Worm (Caenorhabditis elegans) whole organism, L1 larva: ENCODE measurements around the gene orc-4.

ENCODE experiments used
- C16A3.4 ChIP-seq: fragments of 150-350 bp; optimal IDR thresholded peaks from 2 replicates; lab custom pipeline; 2014; ENCODE audit warnings: missing biosample characterization, missing genetic modification characterization
- F16B12.6 ChIP-seq: fragments of 150-350 bp; optimal IDR thresholded peaks from 2 replicates; lab custom pipeline; 2014; ENCODE audit warnings: missing biosample characterization, missing genetic modification characterization
- alr-1 ChIP-seq: fragments of 200-800 bp; sonication (Bioruptor generic); optimal IDR thresholded peaks from 2 replicates; lab custom pipeline; 2018; ENCODE audit warnings: borderline replicate concordance, mild to moderate bottlenecking, missing genetic modification characterization, missing compliant biosample characterization
- ama-1 ChIP-seq: fragments of 150-350 bp; optimal IDR thresholded peaks from 2 replicates; lab custom pipeline; 2014
- dpl-1 ChIP-seq, 3 experiments: fragments of 150-350 bp in 2 of 3; sonication (generic microtip) in 1 of 3; optimal IDR thresholded peaks; 2 replicates each; lab custom pipeline; 2014 to 2017; ENCODE audit warnings: missing biosample characterization in 3 of 3, missing genetic modification characterization in 3 of 3, missing genetic modification reagents in 3 of 3
- dsc-1 ChIP-seq: sonication (generic microtip); optimal IDR thresholded peaks from 2 replicates; lab custom pipeline; 2016; ENCODE audit warnings: mild to moderate bottlenecking, missing genetic modification characterization, missing compliant biosample characterization
- efl-1 ChIP-seq, 4 experiments: fragments of 150-350 bp; optimal IDR thresholded peaks in 3 of 4; peaks in 1 of 4; 1 replicate in 1 of 4; 2 replicates in 3 of 4; lab custom pipeline; 2014; ENCODE audit warnings: missing biosample characterization in 2 of 4, missing genetic modification characterization in 2 of 4, missing genetic modification reagents in 2 of 4
- elt-2 ChIP-seq: sonication (generic microtip); optimal IDR thresholded peaks from 2 replicates; lab custom pipeline; 2016; ENCODE audit warnings: missing genetic modification characterization, mild to moderate bottlenecking, inconsistent platforms, missing compliant biosample characterization, missing genetic modification reagents
- elt-3 ChIP-seq, 6 experiments: fragments of 150-350 bp in 1 of 6; sonication (generic microtip); optimal IDR thresholded peaks; 2 replicates each; lab custom pipeline; 2017 to 2018; ENCODE audit warnings: missing biosample characterization in 6 of 6, missing genetic modification characterization in 6 of 6, inconsistent platforms in 1 of 6
- fkh-4 ChIP-seq: sonication (generic microtip); optimal IDR thresholded peaks from 2 replicates; lab custom pipeline; 2016; ENCODE audit warnings: missing compliant biosample characterization, missing genetic modification characterization, borderline replicate concordance
- grh-1 ChIP-seq: fragments of 200-800 bp; sonication (Bioruptor generic); IDR thresholded peaks from 2 replicates; pipeline ENCODE4 v1.3.6; 2022; ENCODE audit warnings: missing genetic modification reagents, missing genetic modification characterization, missing compliant biosample characterization
- hlh-4 ChIP-seq: sonication (generic microtip); optimal IDR thresholded peaks from 2 replicates; lab custom pipeline; 2016; ENCODE audit warnings: mild to moderate bottlenecking, missing genetic modification characterization, missing compliant biosample characterization
- irx-1 ChIP-seq: sonication (generic microtip); optimal IDR thresholded peaks from 2 replicates; lab custom pipeline; 2016; ENCODE audit warnings: missing genetic modification characterization, missing compliant biosample characterization
- isw-1 ChIP-seq: fragments of 200-800 bp; sonication (Bioruptor generic); IDR thresholded peaks from 2 replicates; pipeline ENCODE4 v1.3.6; 2022; ENCODE audit warnings: missing genetic modification characterization, missing compliant biosample characterization
- jun-1 ChIP-seq: fragments of 150-350 bp; optimal IDR thresholded peaks from 2 replicates; lab custom pipeline; 2014; ENCODE audit warnings: missing biosample characterization, missing genetic modification reagents, missing genetic modification characterization
- lin-13 ChIP-seq: fragments of 150-350 bp; optimal IDR thresholded peaks from 2 replicates; lab custom pipeline; 2014; ENCODE audit warnings: missing biosample characterization, missing genetic modification reagents, missing genetic modification characterization
- lin-15B ChIP-seq: fragments of 150-350 bp; sonication (generic microtip); optimal IDR thresholded peaks from 3 replicates; lab custom pipeline; 2014; ENCODE audit warnings: missing biosample characterization, missing genetic modification characterization
- lin-35 ChIP-seq, 2 experiments: fragments of 150-350 bp; optimal IDR thresholded peaks; 2 replicates each; lab custom pipeline; 2014; ENCODE audit warnings: missing biosample characterization in 2 of 2, missing genetic modification characterization in 2 of 2, missing genetic modification reagents in 2 of 2
- lir-3 ChIP-seq: sonication (generic microtip); optimal IDR thresholded peaks from 2 replicates; lab custom pipeline; 2016; ENCODE audit warnings: mild to moderate bottlenecking, missing genetic modification characterization, moderate library complexity, missing compliant biosample characterization; ENCODE audit not compliant: poor library complexity
- lsy-2 ChIP-seq, 2 experiments: fragments of 150-350 bp; optimal IDR thresholded peaks; 2 replicates each; lab custom pipeline; 2014; ENCODE audit warnings: missing biosample characterization in 2 of 2, missing genetic modification characterization in 2 of 2
- mab-9 ChIP-seq: fragments of 200-800 bp; sonication (Bioruptor generic); IDR thresholded peaks from 2 replicates; pipeline ENCODE4 v1.3.6; 2022; ENCODE audit warnings: missing genetic modification reagents, missing genetic modification characterization, missing compliant biosample characterization
- mdl-1 ChIP-seq, 2 experiments: fragments of 150-350 bp; optimal IDR thresholded peaks; 2 replicates each; lab custom pipeline; 2014 to 2017; ENCODE audit warnings: missing biosample characterization in 2 of 2, missing genetic modification characterization in 2 of 2, inconsistent platforms in 1 of 2
- mep-1 ChIP-seq: fragments of 150-350 bp; optimal IDR thresholded peaks from 2 replicates; lab custom pipeline; 2014; ENCODE audit warnings: missing biosample characterization, missing genetic modification characterization
- nhr-19 ChIP-seq: fragments of 200-800 bp; sonication (Bioruptor generic); conservative IDR thresholded peaks from 2 replicates; pipeline ENCODE4 v1.3.6; 2022; ENCODE audit warnings: missing genetic modification characterization, missing compliant biosample characterization
- nhr-20 ChIP-seq: sonication (generic microtip); optimal IDR thresholded peaks from 2 replicates; lab custom pipeline; 2016; ENCODE audit warnings: mild to moderate bottlenecking, missing genetic modification characterization, missing compliant biosample characterization
- nhr-237 ChIP-seq: fragments of 150-350 bp; optimal IDR thresholded peaks from 2 replicates; lab custom pipeline; 2014; ENCODE audit warnings: missing biosample characterization, missing genetic modification characterization
- nhr-47 ChIP-seq: sonication (generic microtip); optimal IDR thresholded peaks from 2 replicates; lab custom pipeline; 2016; ENCODE audit warnings: mild to moderate bottlenecking, missing genetic modification characterization, moderate library complexity, missing compliant biosample characterization
- nhr-71 ChIP-seq: sonication (generic microtip); optimal IDR thresholded peaks from 2 replicates; lab custom pipeline; 2016; ENCODE audit warnings: mild to moderate bottlenecking, missing genetic modification characterization, moderate library complexity, missing compliant biosample characterization
- nhr-84 ChIP-seq: sonication (generic microtip); optimal IDR thresholded peaks from 2 replicates; lab custom pipeline; 2017; ENCODE audit warnings: missing biosample characterization, missing genetic modification characterization
- nhr-85 ChIP-seq: sonication (generic microtip); peaks from one replicate; lab custom pipeline; 2016; ENCODE audit warnings: missing genetic modification characterization, inconsistent platforms, missing compliant biosample characterization
- nhr-90 ChIP-seq: sonication (generic microtip); optimal IDR thresholded peaks from 2 replicates; lab custom pipeline; 2016; ENCODE audit warnings: mild to moderate bottlenecking, missing genetic modification characterization, missing compliant biosample characterization; ENCODE audit not compliant: poor library complexity
- pag-3 ChIP-seq: sonication (generic microtip); optimal IDR thresholded peaks from 2 replicates; lab custom pipeline; 2017; ENCODE audit warnings: missing genetic modification characterization, mild to moderate bottlenecking, missing compliant biosample characterization, antibody characterized with exemption, borderline replicate concordance; ENCODE audit not compliant: insufficient read depth
- rnt-1 ChIP-seq: sonication (generic microtip); optimal IDR thresholded peaks from 2 replicates; lab custom pipeline; 2016; ENCODE audit warnings: mild to moderate bottlenecking, missing genetic modification characterization, moderate library complexity, missing compliant biosample characterization
- snpc-4 ChIP-seq: fragments of 150-350 bp; optimal IDR thresholded peaks from 2 replicates; lab custom pipeline; 2014; ENCODE audit warnings: missing biosample characterization, missing genetic modification characterization
- snu-23 ChIP-seq: sonication (generic microtip); optimal IDR thresholded peaks from 2 replicates; lab custom pipeline; 2016; ENCODE audit warnings: missing genetic modification characterization, missing compliant biosample characterization
- sup-37 ChIP-seq: fragments of 200-800 bp; sonication (Bioruptor generic); optimal IDR thresholded peaks from 2 replicates; lab custom pipeline; 2018; ENCODE audit warnings: mild to moderate bottlenecking, missing genetic modification characterization, missing compliant biosample characterization
- swsn-7 ChIP-seq: sonication (generic microtip); optimal IDR thresholded peaks from 2 replicates; lab custom pipeline; 2016; ENCODE audit warnings: missing genetic modification characterization, missing compliant biosample characterization
- tbx-2 ChIP-seq: sonication (generic microtip); optimal IDR thresholded peaks from 2 replicates; lab custom pipeline; 2016; ENCODE audit warnings: missing genetic modification characterization, missing compliant biosample characterization
- tlp-1 ChIP-seq: fragments of 150-350 bp; optimal IDR thresholded peaks from 2 replicates; lab custom pipeline; 2014; ENCODE audit warnings: missing biosample characterization, missing genetic modification characterization
- unc-130 ChIP-seq: fragments of 150-350 bp; optimal IDR thresholded peaks from 2 replicates; lab custom pipeline; 2017; ENCODE audit warnings: missing biosample characterization, missing genetic modification characterization, inconsistent platforms
- unc-30 ChIP-seq: sonication (generic microtip); optimal IDR thresholded peaks from 2 replicates; lab custom pipeline; 2017; ENCODE audit warnings: missing biosample characterization, missing genetic modification characterization
- unc-62 ChIP-seq: fragments of 150-350 bp; optimal IDR thresholded peaks from 2 replicates; lab custom pipeline; 2014; ENCODE audit warnings: missing biosample characterization, missing genetic modification reagents, missing genetic modification characterization
- vab-15 ChIP-seq: sonication (generic microtip); optimal IDR thresholded peaks from 2 replicates; lab custom pipeline; 2017; ENCODE audit warnings: missing genotype, mild to moderate bottlenecking, missing genetic modification characterization, missing compliant biosample characterization
- xbp-1 ChIP-seq: sonication (generic microtip); optimal IDR thresholded peaks from 2 replicates; lab custom pipeline; 2016; ENCODE audit warnings: missing genetic modification characterization, missing compliant biosample characterization
- ztf-4 ChIP-seq: fragments of 150-350 bp; optimal IDR thresholded peaks from 2 replicates; lab custom pipeline; 2014; ENCODE audit warnings: missing biosample characterization, missing genetic modification characterization

Gene orc-4

ce11 chrIII:10621208-10621607, 24.8 kb upstream of the orc-4 start, which contains the start of the genes lron-10 and hpr-9 (continued):
- peak; percentile 70 for TF ChIP-seq elt-2 (tag; lab: Kevin White, UChicago)
- no peak for TF ChIP-seq unc-30 (tag; lab: Kevin White, UChicago)
- no peak for TF ChIP-seq alr-1 (tag; lab: Kevin White, UChicago)
- TF ChIP-seq ztf-4: peak; percentile 42
- no peak for TF ChIP-seq ama-1 (lab: Kevin White, UChicago)
- no peak for TF ChIP-seq nhr-84 (tag; lab: Kevin White, UChicago)
- TF ChIP-seq tbx-2 (tag; lab: Kevin White, UChicago): peak; percentile 93
- peak; percentile 38 for TF ChIP-seq nhr-237 (tag; lab: Kevin White, UChicago)
- no peak for TF ChIP-seq tlp-1 (tag; lab: Kevin White, UChicago)
- TF ChIP-seq snpc-4: peak; percentile 32
- TF ChIP-seq grh-1 (GFP tag; lab: Robert Waterston, UW): peak; percentile 90
- TF ChIP-seq lin-13 (GFP tag; lab: Kevin White, UChicago): peak; percentile 77
- peak; percentile 99 for TF ChIP-seq rnt-1 (tag; lab: Kevin White, UChicago)
- peak; percentile 27 for TF ChIP-seq lin-15B (tag; lab: Kevin White, UChicago)

DNA sequence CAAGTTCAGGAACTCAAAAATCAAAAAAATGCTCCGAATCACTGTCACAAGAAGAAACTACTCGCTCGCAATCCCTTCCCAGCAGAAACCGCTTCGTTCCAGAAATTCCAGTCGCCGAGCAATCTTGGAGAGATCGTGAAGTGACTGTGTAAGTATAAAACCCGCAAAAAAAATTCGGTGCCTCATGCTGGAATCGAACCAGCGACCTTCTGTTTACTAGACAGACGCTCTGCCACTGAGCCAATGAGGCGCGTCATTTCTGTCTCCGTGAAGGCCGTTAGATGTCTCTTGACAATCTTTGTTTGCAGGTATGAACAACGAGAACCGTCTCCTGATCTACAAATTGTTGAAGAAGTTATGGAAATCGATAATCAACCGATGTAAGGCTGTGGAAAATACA, 21.4 kb upstream of the orc-4 start:
- TF ChIP-seq nhr-47 (tag; lab: Kevin White, UChicago): peak; percentile 50
- TF ChIP-seq fkh-4 (tag; lab: Kevin White, UChicago): no peak
- TF ChIP-seq vab-15 (tag; lab: Kevin White, UChicago): no peak
- peak; percentile 7 for TF ChIP-seq jun-1
- no peak for TF ChIP-seq unc-62 (GFP tag; lab: Kevin White, UChicago)
- no peak for TF ChIP-seq snpc-4
- peak; percentile 26 to 42 (median 35) for TF ChIP-seq dpl-1 (GFP tag; optimal IDR thresholded peaks at IDR 0.05; lab: Kevin White, UChicago)
- TF ChIP-seq mdl-1 (tag; optimal IDR thresholded peaks at IDR 0.05; lab: Kevin White, UChicago): peak in 1 of 2 experiments; percentile 36
- peak; percentile 6 for TF ChIP-seq tbx-2 (tag; lab: Kevin White, UChicago)
- peak; percentile 1 to 39 for TF ChIP-seq efl-1 (optimal IDR thresholded peaks at IDR 0.05; lab: Kevin White, UChicago)
- TF ChIP-seq efl-1 (GFP tag; optimal IDR thresholded peaks at IDR 0.05 in 1 of 2; lab: Kevin White, UChicago): peak; percentile 32 to 95
- peak; percentile 15 for TF ChIP-seq dsc-1 (tag; lab: Kevin White, UChicago)
- TF ChIP-seq elt-3 (tag; optimal IDR thresholded peaks at IDR 0.05; lab: Kevin White, UChicago): no peak
- TF ChIP-seq C16A3.4: peak; percentile 45
- TF ChIP-seq pag-3: no peak
- peak; percentile 2 for TF ChIP-seq nhr-20
- no peak for TF ChIP-seq ama-1 (lab: Kevin White, UChicago)
- no peak for TF ChIP-seq isw-1
- TF ChIP-seq xbp-1: peak; percentile 21
- peak; percentile 48 for TF ChIP-seq nhr-71 (tag; lab: Kevin White, UChicago)
- TF ChIP-seq hlh-4: no peak
- peak; percentile 49 for TF ChIP-seq nhr-90
- no peak for TF ChIP-seq mab-9 (GFP tag; lab: Robert Waterston, UW)
- TF ChIP-seq sup-37 (GFP tag; lab: Kevin White, UChicago): no peak
- peak; percentile 53 for TF ChIP-seq nhr-19 (GFP tag; lab: Robert Waterston, UW)
- peak; percentile 29 to 66 for TF ChIP-seq lsy-2 (tag; optimal IDR thresholded peaks at IDR 0.05; lab: Kevin White, UChicago)
- TF ChIP-seq swsn-7: peak; percentile 31
- peak; percentile 35 for TF ChIP-seq irx-1
- TF ChIP-seq mep-1 (tag; lab: Kevin White, UChicago): peak; percentile 26
- peak; percentile 20 to 72 for TF ChIP-seq lin-35 (GFP tag; optimal IDR thresholded peaks at IDR 0.05; lab: Kevin White, UChicago)
- peak; percentile 51 for TF ChIP-seq rnt-1 (tag; lab: Kevin White, UChicago)
- TF ChIP-seq snu-23 (GFP tag; lab: Kevin White, UChicago): peak; percentile 65
- peak; percentile 23 for TF ChIP-seq unc-130 (tag; lab: Kevin White, UChicago)
- TF ChIP-seq nhr-85 (tag; lab: Kevin White, UChicago): peak; percentile 79
- no peak for TF ChIP-seq F16B12.6 (tag; lab: Kevin White, UChicago)
- TF ChIP-seq lir-3: peak; percentile 21
